Worm (Caenorhabditis elegans) whole organism, L1 larva: ENCODE measurements around the gene tyr-6.

Experiments used
- elt-3 ChIP-seq, 6 experiments: fragments of 150-350 bp in 1 of 6; sonication (generic microtip); optimal IDR thresholded peaks; 2 replicates each; lab custom pipeline; 2017 to 2018; ENCODE audit warnings: missing biosample characterization in 6 of 6, missing genetic modification characterization in 6 of 6, inconsistent platforms in 1 of 6
- jun-1 ChIP-seq: fragments of 150-350 bp; optimal IDR thresholded peaks from 2 replicates; lab custom pipeline; 2014; ENCODE audit warnings: missing biosample characterization, missing genetic modification reagents, missing genetic modification characterization
- lin-39 ChIP-seq: fragments of 150-350 bp; optimal IDR thresholded peaks from 2 replicates; lab custom pipeline; 2014; ENCODE audit warnings: missing biosample characterization, missing genetic modification reagents, missing genetic modification characterization
- pag-3 ChIP-seq: sonication (generic microtip); optimal IDR thresholded peaks from 2 replicates; lab custom pipeline; 2017; ENCODE audit warnings: missing genetic modification characterization, mild to moderate bottlenecking, missing compliant biosample characterization, antibody characterized with exemption, borderline replicate concordance; ENCODE audit not compliant: insufficient read depth
- skn-1 ChIP-seq: fragments of 150-350 bp; optimal IDR thresholded peaks from 2 replicates; lab custom pipeline; 2014; ENCODE audit warnings: missing biosample characterization, missing genetic modification characterization
- unc-62 ChIP-seq: fragments of 150-350 bp; optimal IDR thresholded peaks from 2 replicates; lab custom pipeline; 2014; ENCODE audit warnings: missing biosample characterization, missing genetic modification reagents, missing genetic modification characterization
- zag-1 ChIP-seq: fragments of 150-350 bp; optimal IDR thresholded peaks from 2 replicates; lab custom pipeline; 2014; ENCODE audit warnings: missing biosample characterization, missing genetic modification characterization

DNA sequence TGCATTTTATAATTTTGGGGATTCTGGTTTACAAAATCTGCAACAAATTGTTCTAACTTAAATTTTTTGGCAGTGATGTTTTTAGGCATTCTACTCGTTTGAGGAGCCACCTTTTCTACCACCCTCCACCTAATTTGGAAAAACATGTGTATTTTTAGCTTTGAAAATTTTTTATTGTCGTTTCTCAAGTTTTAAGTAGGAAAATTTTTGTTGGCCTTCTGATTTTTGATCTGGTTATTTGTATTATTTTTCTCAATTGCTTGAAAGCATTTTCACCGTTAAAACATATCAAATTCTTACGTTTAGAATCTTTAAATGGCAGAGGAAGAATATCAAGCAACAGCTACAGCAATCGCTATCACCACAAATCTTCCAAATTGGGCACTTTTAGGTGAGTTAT lies 37.5 kb downstream of the tyr-6 start, which contains the start of gene C01G5.7:
- no peak for TF ChIP-seq elt-3 (tag; optimal IDR thresholded peaks at IDR 0.05; lab: Kevin White, UChicago)
- no peak for TF ChIP-seq jun-1 (tag; lab: Kevin White, UChicago)
- no peak for TF ChIP-seq unc-62
- no peak for TF ChIP-seq pag-3 (tag; lab: Kevin White, UChicago)
- TF ChIP-seq skn-1 (tag; lab: Kevin White, UChicago): no peak
- no peak for TF ChIP-seq lin-39 (tag; lab: Kevin White, UChicago)
- no peak for TF ChIP-seq zag-1 (tag; lab: Kevin White, UChicago)
